Fruit fly (Drosophila melanogaster) whole organism, pupa: ENCODE results near the gene CtBP.

Experiments
- CG13204 ChIP-seq: fragments of 200-800 bp; sonication (Bioruptor generic); optimal IDR thresholded peaks from 2 replicates; lab custom pipeline; 2018; ENCODE audit warnings: missing biosample characterization, mild to moderate bottlenecking, missing genetic modification characterization, moderate library complexity
- CG15710 ChIP-seq: fragments of 200-800 bp; sonication (Bioruptor generic); optimal IDR thresholded peaks from 2 replicates; lab custom pipeline; 2018; ENCODE audit warnings: missing biosample characterization, mild to moderate bottlenecking, missing genetic modification characterization, moderate library complexity
- CG34367 ChIP-seq: fragments of 200-800 bp; sonication (Bioruptor generic); optimal IDR thresholded peaks from 2 replicates; lab custom pipeline; 2018; ENCODE audit warnings: missing biosample characterization, mild to moderate bottlenecking, missing genetic modification characterization
- CG8159 ChIP-seq: fragments of 200-800 bp; sonication (Bioruptor generic); optimal IDR thresholded peaks from 3 replicates; lab custom pipeline; 2018; ENCODE audit warnings: missing biosample characterization, mild to moderate bottlenecking, missing genetic modification characterization, moderate library complexity
- CG9948 ChIP-seq: fragments of 200-800 bp; sonication (Bioruptor generic); optimal IDR thresholded peaks from 2 replicates; lab custom pipeline; 2018; ENCODE audit warnings: missing biosample characterization, mild to moderate bottlenecking, missing genetic modification characterization, moderate library complexity
- D1 ChIP-seq: fragments of 200-800 bp; sonication (Bioruptor generic); optimal IDR thresholded peaks from 2 replicates; lab custom pipeline; 2018; ENCODE audit warnings: missing biosample characterization, mild to moderate bottlenecking, missing genetic modification characterization, moderate library complexity
- EcR ChIP-seq: fragments of 200-800 bp; sonication (Bioruptor generic); optimal IDR thresholded peaks from 3 replicates; lab custom pipeline; 2019; ENCODE audit warnings: missing biosample characterization, missing genetic modification characterization, mild to moderate bottlenecking, moderate library complexity, missing genetic modification reagents
- Pif1B ChIP-seq: fragments of 200-800 bp; sonication (Bioruptor generic); optimal IDR thresholded peaks from 3 replicates; lab custom pipeline; 2016; ENCODE audit warnings: missing biosample characterization, missing genetic modification characterization
- gl ChIP-seq: fragments of 200-800 bp; sonication (Bioruptor generic); optimal IDR thresholded peaks from 2 replicates; lab custom pipeline; 2018; ENCODE audit warnings: missing biosample characterization, mild to moderate bottlenecking, missing genetic modification characterization

DNA sequence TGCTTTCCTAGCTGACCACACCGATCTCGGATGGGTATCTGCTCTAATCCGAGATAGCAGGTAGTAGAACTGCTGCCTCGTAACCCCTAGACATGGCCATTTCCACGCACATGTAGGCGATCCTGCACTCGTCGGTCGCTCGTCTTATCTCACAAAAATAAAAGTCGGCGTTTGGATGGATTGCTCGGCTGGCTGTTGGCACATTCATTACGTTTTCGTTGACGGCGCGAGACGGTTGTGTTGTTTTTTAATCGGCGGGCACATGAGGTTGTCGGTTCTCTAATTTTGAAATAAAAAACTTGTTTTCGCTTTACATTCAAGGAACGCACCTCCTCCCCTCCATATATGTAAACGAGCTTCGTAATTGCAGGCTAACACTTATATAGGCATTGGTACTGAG lies 20.9 kb downstream of the CtBP start, which contains the start of gene ry:
- TF ChIP-seq D1 (tag; lab: Kevin White, UChicago) (no peak), Pif1B (GFP tag; lab: Kevin White, UChicago) (no peak), CG8159 (tag; lab: Kevin White, UChicago) (no peak), CG9948 (no peak), EcR (GFP tag; lab: Kevin White, UChicago) (no peak), gl (tag; lab: Kevin White, UChicago) (no peak), CG15710 (tag; lab: Kevin White, UChicago) (no peak), CG13204 (GFP tag; lab: Kevin White, UChicago) (no peak), CG34367 (no peak)
